Fruit fly (Drosophila melanogaster): ENCODE results near the gene Alg11.

The Alg11 gene

dm6 chr3L:21594408-21594807, 31.2 kb upstream of the Alg11 start (continued):
- TF ChIP-seq Sox102F (GFP tag; optimal IDR thresholded peaks at IDR 0.05) = peak; percentile 67
- peak; percentile 23 for TF ChIP-seq CG34406 (GFP tag; optimal IDR thresholded peaks at IDR 0.05)
- TF ChIP-seq cyc (GFP tag; optimal IDR thresholded peaks at IDR 0.05) = peak; percentile 71
- TF ChIP-seq CG3919 (GFP tag; optimal IDR thresholded peaks at IDR 0.05) = peak; percentile 68
- no peak for TF ChIP-seq Eip93F (GFP tag; optimal IDR thresholded peaks at IDR 0.05)
- peak; percentile 48 for TF ChIP-seq CG3032 (tag; optimal IDR thresholded peaks at IDR 0.05)
- TF ChIP-seq spab (GFP tag; optimal IDR thresholded peaks at IDR 0.05) = peak; percentile 47
- no peak for TF ChIP-seq CG8319 (GFP tag; optimal IDR thresholded peaks at IDR 0.05)
- peak; percentile 71 for TF ChIP-seq Met (GFP tag; optimal IDR thresholded peaks at IDR 0.05)
- TF ChIP-seq Lpt (GFP tag; optimal IDR thresholded peaks at IDR 0.05) = no peak
- peak; percentile 34 for TF ChIP-seq CG7368 (GFP tag; optimal IDR thresholded peaks at IDR 0.05)
- peak in 1 of 2 experiments; percentile 37 for TF ChIP-seq salr (GFP tag; optimal IDR thresholded peaks at IDR 0.05)
- TF ChIP-seq Hr4 (GFP tag; optimal IDR thresholded peaks at IDR 0.05) = peak; percentile 6
- peak; percentile 82 for TF ChIP-seq svp (GFP tag)
- TF ChIP-seq CG1621 (tag; optimal IDR thresholded peaks at IDR 0.05) = peak; percentile 53
- TF ChIP-seq Eip78C (GFP tag) = peak; percentile 81
- peak; percentile 51 for TF ChIP-seq CG10669 (GFP tag; optimal IDR thresholded peaks at IDR 0.05)
- TF ChIP-seq achi (GFP tag; optimal IDR thresholded peaks at IDR 0.05) = peak; percentile 42
- TF ChIP-seq esn (GFP tag; optimal IDR thresholded peaks at IDR 0.05) = peak; percentile 74
- peak; percentile 32 to 35 for TF ChIP-seq ss (GFP tag; optimal IDR thresholded peaks at IDR 0.05)
- TF ChIP-seq CG10631 (GFP tag; optimal IDR thresholded peaks at IDR 0.05) = peak; percentile 55
- TF ChIP-seq fd85E (GFP tag; optimal IDR thresholded peaks at IDR 0.05) = no peak
- no peak for TF ChIP-seq CG4318 (GFP tag; optimal IDR thresholded peaks at IDR 0.05)
- TF ChIP-seq acj6 (GFP tag; optimal IDR thresholded peaks at IDR 0.05) = peak; percentile 55
- TF ChIP-seq OdsH (GFP tag; optimal IDR thresholded peaks at IDR 0.05) = peak; percentile 48
- TF ChIP-seq Hr38 (GFP tag; optimal IDR thresholded peaks at IDR 0.05) = no peak
- peak; percentile 40 for TF ChIP-seq CG11902 (GFP tag; optimal IDR thresholded peaks at IDR 0.05)
- no peak for TF ChIP-seq CG9139 (GFP tag; optimal IDR thresholded peaks at IDR 0.05)
- no peak for TF ChIP-seq dac (GFP tag; optimal IDR thresholded peaks at IDR 0.05)
- TF ChIP-seq Sox15 (GFP tag; optimal IDR thresholded peaks at IDR 0.05) = peak; percentile 16
- no peak for TF ChIP-seq CG32006 (GFP tag; optimal IDR thresholded peaks at IDR 0.05)
- TF ChIP-seq CG6276 (GFP tag; optimal IDR thresholded peaks at IDR 0.05) = no peak
- TF ChIP-seq net (GFP tag; optimal IDR thresholded peaks at IDR 0.05) = peak; percentile 15

dm6 chr3L:21598337-21598736, 27.3 kb upstream of the Alg11 start:
- no peak for TF ChIP-seq CG16779 (tag; optimal IDR thresholded peaks at IDR 0.05)
- TF ChIP-seq CG10669 (GFP tag; optimal IDR thresholded peaks at IDR 0.05) = no peak
- TF ChIP-seq acj6 (GFP tag; optimal IDR thresholded peaks at IDR 0.05) = no peak
- no peak for TF ChIP-seq CG34406 (GFP tag; optimal IDR thresholded peaks at IDR 0.05)
- TF ChIP-seq Sox15 (GFP tag; optimal IDR thresholded peaks at IDR 0.05) = no peak
- TF ChIP-seq net (GFP tag; optimal IDR thresholded peaks at IDR 0.05) = no peak
- peak; percentile 33; the same call in 2 of the 3 replicates for TF ChIP-seq CG8119 (GFP tag; IDR thresholded peaks at IDR 0.05)
- TF ChIP-seq ss (GFP tag; optimal IDR thresholded peaks at IDR 0.05) = peak in 1 of 2 experiments; percentile 3
- TF ChIP-seq Eip78C (GFP tag) = peak; percentile 46
- TF ChIP-seq vri (GFP tag; optimal IDR thresholded peaks at IDR 0.05) = no peak
- no peak for TF ChIP-seq CG6808 (GFP tag; optimal IDR thresholded peaks at IDR 0.05)
- TF ChIP-seq CG11294 (GFP tag; IDR thresholded peaks at IDR 0.05) = no peak
- TF ChIP-seq svp (GFP tag) = peak; percentile 6

dm6 chr3L:21602275-21602674, 23.3 kb upstream of the Alg11 start:
- peak; percentile 9 for TF ChIP-seq CG34406 (GFP tag; optimal IDR thresholded peaks at IDR 0.05)
- no peak for TF ChIP-seq Eip75B (GFP tag; optimal IDR thresholded peaks at IDR 0.05)
- peak; percentile 71 for TF ChIP-seq Eip78C (GFP tag)
- peak; percentile 45 for TF ChIP-seq svp (GFP tag)
- TF ChIP-seq CG10631 (GFP tag; optimal IDR thresholded peaks at IDR 0.05) = peak; percentile 45
- no peak for TF ChIP-seq Ets21C (GFP tag; optimal IDR thresholded peaks at IDR 0.05)
- no peak for TF ChIP-seq fkh (GFP tag; optimal IDR thresholded peaks at IDR 0.05)
- no peak for TF ChIP-seq pdm3 (GFP tag; optimal IDR thresholded peaks at IDR 0.05)
- no peak for TF ChIP-seq Hr38 (GFP tag; optimal IDR thresholded peaks at IDR 0.05)
- TF ChIP-seq spab (GFP tag; optimal IDR thresholded peaks at IDR 0.05) = peak; percentile 55
- TF ChIP-seq Ets96B (tag; optimal IDR thresholded peaks at IDR 0.05) = peak; percentile 42
- TF ChIP-seq CG6808 (GFP tag; optimal IDR thresholded peaks at IDR 0.05) = peak; percentile 59
- peak; percentile 25 for TF ChIP-seq CG3919 (GFP tag; optimal IDR thresholded peaks at IDR 0.05)
- TF ChIP-seq fd59A (GFP tag; optimal IDR thresholded peaks at IDR 0.05) = peak; percentile 36
- TF ChIP-seq CG3032 (tag; optimal IDR thresholded peaks at IDR 0.05) = peak; percentile 39
- no peak for TF ChIP-seq CG10669 (GFP tag; optimal IDR thresholded peaks at IDR 0.05)
- TF ChIP-seq acj6 (GFP tag; optimal IDR thresholded peaks at IDR 0.05) = peak; percentile 13
- TF ChIP-seq OdsH (GFP tag; optimal IDR thresholded peaks at IDR 0.05) = no peak
- peak in 1 of 2 experiments; percentile 48 for TF ChIP-seq ss (GFP tag; optimal IDR thresholded peaks at IDR 0.05)
